7 worm cellular contexts compared by ENCODE assay signal in genomic region chrX:7655469-7656003, ce11.
TF ChIP-seq lines count a peak whose summit lies in the region.

No protein-coding gene starts in this region.

TF ChIP-seq in whole organism, L2 larva, 48 proteins besides CTCF, POLR2A, EP300 and RAD21:
- TF ChIP-seq lin-11 (tag; optimal IDR thresholded peaks at IDR 0.05; lab: Kevin White, UChicago) (peak; percentile 20), nhr-129 (tag; optimal IDR thresholded peaks at IDR 0.05; lab: Kevin White, UChicago) (no peak)

TF ChIP-seq in whole organism, L3 larva, 47 proteins besides CTCF, POLR2A, EP300 and RAD21:
- TF ChIP-seq nhr-28 (tag; optimal IDR thresholded peaks at IDR 0.05; lab: Kevin White, UChicago) (no peak), nfya-1 (tag; optimal IDR thresholded peaks at IDR 0.05; lab: Kevin White, UChicago; ENCODE audit: insufficient read depth) (peak; percentile 42)
TF ChIP-seq in whole organism, L3 larva: peak in this region for 1.

TF ChIP-seq in whole organism, L4 larva, 104 proteins besides CTCF, POLR2A, EP300 and RAD21:
- TF ChIP-seq mdl-1 (tag; optimal IDR thresholded peaks at IDR 0.05; lab: Kevin White, UChicago) (peak; percentile 18 to 39), zfp-2 (tag; optimal IDR thresholded peaks at IDR 0.05; lab: Kevin White, UChicago) (no peak), Y48G9A.11 (GFP tag; IDR thresholded peaks at IDR 0.05; lab: Robert Waterston, UW) (0 out of 2 replicates have a peak, but pooled peaks have one; percentile 8), vab-7 (GFP tag; IDR thresholded peaks at IDR 0.05; lab: Robert Waterston, UW) (no peak), hlh-30 (tag; optimal IDR thresholded peaks at IDR 0.05; lab: Kevin White, UChicago; ENCODE audit: insufficient read depth) (peak; percentile 75), lsy-2 (tag; optimal IDR thresholded peaks at IDR 0.05; lab: Kevin White, UChicago) (no peak), hif-1 (tag; optimal IDR thresholded peaks at IDR 0.05; lab: Kevin White, UChicago) (peak in 1 of 2 experiments; percentile 5), nhr-76 (tag; optimal IDR thresholded peaks at IDR 0.05; lab: Kevin White, UChicago) (no peak)

TF ChIP-seq in whole organism, early embryonic, 17 proteins besides CTCF, POLR2A, EP300 and RAD21:
- no peak for TF ChIP-seq sea-1 (GFP tag; conservative IDR thresholded peaks at IDR 0.05; lab: Robert Waterston, UW)
- TF ChIP-seq tbx-11 (GFP tag; IDR thresholded peaks at IDR 0.05; lab: Robert Waterston, UW), result no peak
- peak; percentile 25 for TF ChIP-seq hmg-4 (GFP tag; optimal IDR thresholded peaks at IDR 0.05; lab: Kevin White, UChicago)

TF ChIP-seq in whole organism, late embryonic, 69 proteins besides CTCF, POLR2A, EP300 and RAD21 (continues in another document):
- TF ChIP-seq hlh-13 (GFP tag; optimal IDR thresholded peaks at IDR 0.05; lab: Kevin White, UChicago) (no peak), ets-4 (tag; optimal IDR thresholded peaks at IDR 0.05; lab: Kevin White, UChicago) (no peak), unc-42 (tag; optimal IDR thresholded peaks at IDR 0.05; lab: Kevin White, UChicago) (peak; percentile 76), pha-4 (tag; optimal IDR thresholded peaks at IDR 0.05; lab: Kevin White, UChicago) (no peak), ceh-19 (GFP tag; optimal IDR thresholded peaks at IDR 0.05; lab: Kevin White, UChicago) (no peak), unc-3 (GFP tag; conservative IDR thresholded peaks at IDR 0.05; lab: Robert Waterston, UW) (no peak), unc-3 (tag; optimal IDR thresholded peaks at IDR 0.05; lab: Kevin White, UChicago) (no peak), ceh-2 (tag; optimal IDR thresholded peaks at IDR 0.05; lab: Kevin White, UChicago) (no peak), fkh-10 (GFP tag; optimal IDR thresholded peaks at IDR 0.05; lab: Kevin White, UChicago) (no peak), odd-2 (tag; optimal IDR thresholded peaks at IDR 0.05; lab: Kevin White, UChicago) (no peak), ceh-24 (tag; optimal IDR thresholded peaks at IDR 0.05; lab: Kevin White, UChicago) (no peak), lim-6 (tag; optimal IDR thresholded peaks at IDR 0.05; lab: Kevin White, UChicago) (no peak), ceh-45 (GFP tag; IDR thresholded peaks at IDR 0.05; lab: Robert Waterston, UW) (no peak), nhr-232 (tag; optimal IDR thresholded peaks at IDR 0.05; lab: Kevin White, UChicago) (no peak), hlh-30 (tag; optimal IDR thresholded peaks at IDR 0.05; lab: Kevin White, UChicago; ENCODE audit: insufficient read depth) (peak; percentile 64), fkh-6 (tag; optimal IDR thresholded peaks at IDR 0.05; lab: Kevin White, UChicago) (no peak), C08G9.2 (tag; optimal IDR thresholded peaks at IDR 0.05; lab: Kevin White, UChicago) (no peak), ttx-3 (tag; optimal IDR thresholded peaks at IDR 0.05; lab: Kevin White, UChicago) (no peak), che-1 (tag; optimal IDR thresholded peaks at IDR 0.05; lab: Kevin White, UChicago) (no peak), pha-2 (tag; optimal IDR thresholded peaks at IDR 0.05; lab: Kevin White, UChicago) (no peak), ceh-31 (tag; optimal IDR thresholded peaks at IDR 0.05; lab: Kevin White, UChicago) (peak; percentile 30), ztf-16 (tag; optimal IDR thresholded peaks at IDR 0.05; lab: Kevin White, UChicago) (no peak), ama-1 (optimal IDR thresholded peaks at IDR 0.05; lab: Kevin White, UChicago) (no peak), T23F11.4 (GFP tag; optimal IDR thresholded peaks at IDR 0.05; lab: Kevin White, UChicago) (no peak), eyg-1 (tag; optimal IDR thresholded peaks at IDR 0.05; lab: Kevin White, UChicago) (no peak), Y22D7AL.16 (tag; optimal IDR thresholded peaks at IDR 0.05; lab: Kevin White, UChicago) (no peak), ceh-14 (tag; optimal IDR thresholded peaks at IDR 0.05; lab: Kevin White, UChicago) (peak; percentile 42)

TF ChIP-seq in whole organism, mixed stage, embryonic, 35 proteins besides CTCF, POLR2A, EP300 and RAD21:
- TF ChIP-seq sem-2 (GFP tag; optimal IDR thresholded peaks at IDR 0.05; lab: Kevin White, UChicago) (no peak), zip-8 (tag; optimal IDR thresholded peaks at IDR 0.05; lab: Kevin White, UChicago) (peak; percentile 46), drap-1 (GFP tag; optimal IDR thresholded peaks at IDR 0.05; lab: Kevin White, UChicago) (no peak), nhr-28 (tag; optimal IDR thresholded peaks at IDR 0.05; lab: Kevin White, UChicago) (no peak), ceh-43 (GFP tag; optimal IDR thresholded peaks at IDR 0.05; lab: Kevin White, UChicago) (no peak), ces-1 (GFP tag; optimal IDR thresholded peaks at IDR 0.05; lab: Kevin White, UChicago) (peak; percentile 79), elt-1 (tag; optimal IDR thresholded peaks at IDR 0.05; lab: Kevin White, UChicago; ENCODE audit: borderline replicate concordance, insufficient read depth) (no peak)

TF ChIP-seq in whole organism, young adult, 124 proteins besides CTCF, POLR2A, EP300 and RAD21:
- TF ChIP-seq unc-62 (GFP tag; optimal IDR thresholded peaks at IDR 0.05; lab: Kevin White, UChicago) (no peak), cebp-1 (GFP tag; IDR thresholded peaks at IDR 0.05; lab: Robert Waterston, UW) (no peak), cebp-1 (tag; optimal IDR thresholded peaks at IDR 0.05; lab: Kevin White, UChicago) (peak; percentile 1), T07F8.4 (tag; optimal IDR thresholded peaks at IDR 0.05; lab: Kevin White, UChicago) (no peak)
